Worm (Caenorhabditis elegans) whole organism, young adult: ENCODE data around the gene gcn-1.

ENCODE experiments used
- C17E4.6 ChIP-seq: fragments of 200-800 bp; sonication (Bioruptor generic); IDR thresholded peaks from 2 replicates; pipeline ENCODE4 v1.3.6; 2022; ENCODE audit warnings: missing genetic modification reagents, missing genetic modification characterization, missing compliant biosample characterization
- D2030.7 ChIP-seq: fragments of 200-800 bp; sonication (Bioruptor generic); IDR thresholded peaks from 2 replicates; pipeline ENCODE4 v1.3.6; 2022; ENCODE audit warnings: missing genetic modification reagents, missing genetic modification characterization, missing compliant biosample characterization
- F22D6.2 ChIP-seq: sonication (generic microtip); optimal IDR thresholded peaks from 2 replicates; lab custom pipeline; 2016; ENCODE audit warnings: mild to moderate bottlenecking, missing genetic modification characterization, missing compliant biosample characterization
- F57C9.4 ChIP-seq: sonication (generic microtip); optimal IDR thresholded peaks from 2 replicates; lab custom pipeline; 2017; ENCODE audit warnings: mild to moderate bottlenecking, missing genetic modification characterization, missing compliant biosample characterization
- T07F8.4 ChIP-seq: sonication (generic microtip); optimal IDR thresholded peaks from 2 replicates; lab custom pipeline; 2016; ENCODE audit warnings: mild to moderate bottlenecking, missing genetic modification characterization, moderate library complexity, missing compliant biosample characterization
- Y53F4B.3 ChIP-seq: fragments of 200-800 bp; sonication (Bioruptor generic); IDR thresholded peaks from 2 replicates; pipeline ENCODE4 v1.3.6; 2022; ENCODE audit warnings: missing genetic modification reagents, missing genetic modification characterization, missing compliant biosample characterization
- ZK185.1 ChIP-seq: sonication (generic microtip); optimal IDR thresholded peaks from 2 replicates; lab custom pipeline; 2016; ENCODE audit warnings: mild to moderate bottlenecking, missing genetic modification characterization, missing compliant biosample characterization; ENCODE audit not compliant: poor library complexity, severe bottlenecking
- attf-6 ChIP-seq: fragments of 200-800 bp; sonication (Bioruptor generic); IDR thresholded peaks from 2 replicates; pipeline ENCODE4 v1.3.6; 2022; ENCODE audit warnings: missing genetic modification reagents, missing genetic modification characterization, missing compliant biosample characterization
- ccch-3 ChIP-seq: fragments of 200-800 bp; sonication (Bioruptor generic); optimal IDR thresholded peaks from 2 replicates; lab custom pipeline; 2018; ENCODE audit warnings: mild to moderate bottlenecking, missing genetic modification characterization, missing compliant biosample characterization
- ceh-40 ChIP-seq: fragments of 200-800 bp; sonication (Bioruptor generic); IDR thresholded peaks from 2 replicates; pipeline ENCODE4 v1.3.6; 2022; ENCODE audit warnings: missing genetic modification characterization, missing compliant biosample characterization
- ceh-58 ChIP-seq: fragments of 200-800 bp; sonication (Bioruptor generic); IDR thresholded peaks from 2 replicates; pipeline ENCODE4 v1.3.6; 2022; ENCODE audit warnings: missing genetic modification characterization, missing compliant biosample characterization
- chd-7 ChIP-seq: sonication (generic microtip); optimal IDR thresholded peaks from 2 replicates; lab custom pipeline; 2016; ENCODE audit warnings: mild to moderate bottlenecking, missing genetic modification characterization, moderate library complexity, missing compliant biosample characterization
- dox-1 ChIP-seq: fragments of 200-800 bp; sonication (Bioruptor generic); IDR thresholded peaks from 2 replicates; pipeline ENCODE4 v1.3.6; 2022; ENCODE audit warnings: missing genetic modification reagents, missing genetic modification characterization, missing compliant biosample characterization
- egl-44 ChIP-seq: fragments of 200-800 bp; sonication (Bioruptor generic); IDR thresholded peaks from 2 replicates; pipeline ENCODE4 v1.3.6; 2022; ENCODE audit warnings: missing genetic modification reagents, missing genetic modification characterization, missing compliant biosample characterization
- egrh-3 ChIP-seq: fragments of 200-800 bp; sonication (Bioruptor generic); IDR thresholded peaks from 2 replicates; pipeline ENCODE4 v1.3.6; 2022; ENCODE audit warnings: missing genetic modification reagents, missing genetic modification characterization, missing compliant biosample characterization
- him-1 ChIP-seq: sonication (generic microtip); optimal IDR thresholded peaks from 2 replicates; lab custom pipeline; 2016; ENCODE audit warnings: missing genotype, missing genetic modification reagents, missing genetic modification characterization, missing compliant biosample characterization
- hlh-12 ChIP-seq: sonication (generic microtip); optimal IDR thresholded peaks from 2 replicates; lab custom pipeline; 2016; ENCODE audit warnings: missing genetic modification characterization, missing compliant biosample characterization
- hlh-26 ChIP-seq: fragments of 200-800 bp; sonication (Bioruptor generic); conservative IDR thresholded peaks from 2 replicates; pipeline ENCODE4 v1.3.6; 2022; ENCODE audit warnings: missing genetic modification reagents, missing genetic modification characterization, missing compliant biosample characterization
- hmg-1.2 ChIP-seq: fragments of 200-800 bp; sonication (Bioruptor generic); IDR thresholded peaks from 2 replicates; pipeline ENCODE4 v1.3.6; 2022; ENCODE audit warnings: missing genetic modification reagents, missing genetic modification characterization, missing compliant biosample characterization
- hrde-1 ChIP-seq: sonication (generic microtip); optimal IDR thresholded peaks from 2 replicates; lab custom pipeline; 2016; ENCODE audit warnings: missing genetic modification characterization, mild to moderate bottlenecking, missing compliant biosample characterization, moderate library complexity, missing genotype, missing genetic modification reagents, borderline replicate concordance
- lag-1 ChIP-seq: fragments of 200-800 bp; sonication (Bioruptor generic); IDR thresholded peaks from 2 replicates; pipeline ENCODE4 v1.3.6; 2022; ENCODE audit warnings: missing genetic modification reagents, missing genetic modification characterization, missing compliant biosample characterization
- lsy-27 ChIP-seq: sonication (generic microtip); optimal IDR thresholded peaks from 2 replicates; lab custom pipeline; 2017; ENCODE audit warnings: missing genetic modification characterization, mild to moderate bottlenecking, missing compliant biosample characterization, antibody characterized with exemption, missing genotype, borderline replicate concordance; ENCODE audit not compliant: insufficient read depth
- mcd-1 ChIP-seq: fragments of 200-800 bp; sonication (Bioruptor generic); IDR thresholded peaks from 2 replicates; pipeline ENCODE4 v1.3.6; 2022; ENCODE audit warnings: missing genetic modification reagents, missing genetic modification characterization, missing compliant biosample characterization
- mel-28 ChIP-seq: sonication (generic microtip); optimal IDR thresholded peaks from 2 replicates; lab custom pipeline; 2016; ENCODE audit warnings: borderline replicate concordance, mild to moderate bottlenecking, missing genetic modification characterization, missing compliant biosample characterization
- mes-4 ChIP-seq: sonication (generic microtip); optimal IDR thresholded peaks from 2 replicates; lab custom pipeline; 2016; ENCODE audit warnings: missing genotype, missing genetic modification characterization, missing compliant biosample characterization
- nfya-1 ChIP-seq: sonication (generic microtip); optimal IDR thresholded peaks from 2 replicates; lab custom pipeline; 2017; ENCODE audit warnings: antibody characterized with exemption, missing compliant biosample characterization, missing genetic modification characterization, borderline replicate concordance; ENCODE audit not compliant: insufficient read depth
- nfyb-1 ChIP-seq: fragments of 200-800 bp; sonication (Bioruptor generic); IDR thresholded peaks from 2 replicates; pipeline ENCODE4 v1.3.6; 2022; ENCODE audit warnings: missing genetic modification reagents, missing genetic modification characterization, missing compliant biosample characterization
- rpc-1 ChIP-seq, 2 experiments: fragments of 150-350 bp in 1 of 2; sonication (generic microtip) in 1 of 2; optimal IDR thresholded peaks; 2 replicates each; lab custom pipeline; 2014 to 2018; ENCODE audit warnings: missing biosample characterization in 1 of 2, missing genetic modification characterization in 1 of 2, missing genetic modification reagents in 1 of 2, missing genotype in 1 of 2
- unc-62 ChIP-seq: fragments of 150-350 bp; optimal IDR thresholded peaks from 2 replicates; lab custom pipeline; 2014; ENCODE audit warnings: missing biosample characterization, missing genetic modification reagents, missing genetic modification characterization
- xnd-1 ChIP-seq: sonication (generic microtip); optimal IDR thresholded peaks from 2 replicates; lab custom pipeline; 2016; ENCODE audit warnings: missing genotype, missing genetic modification reagents, missing genetic modification characterization, missing compliant biosample characterization
- zim-3 ChIP-seq: sonication (generic microtip); optimal IDR thresholded peaks from 2 replicates; lab custom pipeline; 2017; ENCODE audit warnings: mild to moderate bottlenecking, missing genetic modification characterization, moderate library complexity, missing compliant biosample characterization
- ztf-25 ChIP-seq: fragments of 200-800 bp; sonication (Bioruptor generic); IDR thresholded peaks from 2 replicates; pipeline ENCODE4 v1.3.6; 2022; ENCODE audit warnings: missing genetic modification reagents, missing genetic modification characterization, missing compliant biosample characterization
- ztf-6 ChIP-seq: fragments of 200-800 bp; sonication (Bioruptor generic); IDR thresholded peaks from 2 replicates; pipeline ENCODE4 v1.3.6; 2022; ENCODE audit warnings: missing genetic modification reagents, missing genetic modification characterization, missing compliant biosample characterization

The gcn-1 gene

ce11 chrIII:2219408-2219807 lies 67.7 kb downstream of the gcn-1 start, which contains the start of gene fbxa-12:
TSS of gene fbxa-12 (plus strand) at chrIII:2219708.
- TF ChIP-seq hrde-1 (tag; lab: Kevin White, UChicago) (no peak), mel-28 (tag; lab: Kevin White, UChicago) (no peak), ceh-40 (GFP tag; lab: Robert Waterston, UW) (no peak), nfyb-1 (GFP tag; lab: Robert Waterston, UW) (no peak), C17E4.6 (no peak), attf-6 (no peak), Y53F4B.3 (GFP tag; lab: Robert Waterston, UW) (no peak), rpc-1 (optimal IDR thresholded peaks at IDR 0.05; lab: Kevin White, UChicago) (no peak), rpc-1 (tag; optimal IDR thresholded peaks at IDR 0.05; lab: Kevin White, UChicago) (no peak), egl-44 (GFP tag; lab: Robert Waterston, UW) (no peak), lsy-27 (tag; lab: Kevin White, UChicago) (no peak)

- no peak for TF ChIP-seq him-1 (tag; lab: Kevin White, UChicago)
- no peak for TF ChIP-seq ceh-58 (GFP tag; lab: Robert Waterston, UW)
- no peak for TF ChIP-seq ccch-3 (GFP tag; lab: Kevin White, UChicago)
Measured at ce11 chrIII:2223932-2224331, 72.2 kb downstream of the gcn-1 start, which contains the start of gene srd-65. TSS of gene srd-65 (minus strand) at chrIII:2224032.

- TF ChIP-seq egrh-3 (GFP tag; lab: Robert Waterston, UW), result no peak
- TF ChIP-seq ztf-6, result no peak
- TF ChIP-seq F57C9.4 (tag; lab: Kevin White, UChicago), result no peak
- TF ChIP-seq hlh-26 (GFP tag; lab: Robert Waterston, UW), result no peak
- TF ChIP-seq F22D6.2, result no peak
- no peak for TF ChIP-seq xnd-1 (tag; lab: Kevin White, UChicago)
Measured at ce11 chrIII:2224478-2224877, 72.7 kb downstream of the gcn-1 start, which contains the start of gene fbxa-38. TSS of gene fbxa-38 (plus strand) at chrIII:2224672.

- no peak for TF ChIP-seq zim-3 (tag; lab: Kevin White, UChicago)
- TF ChIP-seq ZK185.1 (tag; lab: Kevin White, UChicago), result no peak
- TF ChIP-seq hlh-12 (tag; lab: Kevin White, UChicago), result no peak
- TF ChIP-seq nfya-1, result no peak
- TF ChIP-seq chd-7 (tag; lab: Kevin White, UChicago), result no peak
- TF ChIP-seq hmg-1.2 (GFP tag; lab: Robert Waterston, UW), result no peak
Measured at ce11 chrIII:2227407-2227806, 75.7 kb downstream of the gcn-1 start, which contains the start of gene fbxa-62. TSS of gene fbxa-62 (plus strand) at chrIII:2227707.

ce11 chrIII:2232360-2232759 lies 80.6 kb downstream of the gcn-1 start, which contains the start of gene fbxa-47:
TSS of gene fbxa-47 (minus strand) at chrIII:2232460.
- TF ChIP-seq ZK185.1 (tag; lab: Kevin White, UChicago) (no peak), ztf-25 (GFP tag; lab: Robert Waterston, UW) (no peak), unc-62 (GFP tag; lab: Kevin White, UChicago) (no peak), dox-1 (GFP tag; lab: Robert Waterston, UW) (no peak), T07F8.4 (tag; lab: Kevin White, UChicago) (no peak), mes-4 (tag; lab: Kevin White, UChicago) (no peak), D2030.7 (GFP tag; lab: Robert Waterston, UW) (no peak), mcd-1 (GFP tag; lab: Robert Waterston, UW) (no peak), lag-1 (GFP tag; lab: Robert Waterston, UW) (no peak)
